Fruit fly (Drosophila melanogaster) whole organism, prepupa: ENCODE results near the gene mre11.

Experiments
- CG10631 ChIP-seq: fragments of 200-800 bp; sonication (Bioruptor generic); optimal IDR thresholded peaks from 2 replicates; lab custom pipeline; 2016; ENCODE audit warnings: missing biosample characterization, missing genetic modification characterization
- CG10669 ChIP-seq: fragments of 200-800 bp; sonication (Bioruptor generic); optimal IDR thresholded peaks from 3 replicates; lab custom pipeline; 2018; ENCODE audit warnings: missing biosample characterization, mild to moderate bottlenecking, missing genetic modification characterization, moderate library complexity
- CG11294 ChIP-seq: fragments of 200-800 bp; sonication (Bioruptor generic); IDR thresholded peaks from 2 replicates; pipeline ENCODE4 v1.3.6; 2022; ENCODE audit warnings: missing biosample characterization, missing genetic modification characterization
- CG11762 ChIP-seq: fragments of 200-800 bp; sonication (Bioruptor generic); optimal IDR thresholded peaks from 3 replicates; lab custom pipeline; 2016; ENCODE audit warnings: missing biosample characterization, missing genetic modification characterization; ENCODE audit not compliant: insufficient read depth
- CG11902 ChIP-seq: fragments of 200-800 bp; sonication (Bioruptor generic); optimal IDR thresholded peaks from 3 replicates; lab custom pipeline; 2016; ENCODE audit warnings: missing biosample characterization, missing genetic modification characterization
- CG15336 ChIP-seq: fragments of 200-800 bp; sonication (Bioruptor generic); IDR thresholded peaks from 2 replicates; pipeline ENCODE4 v1.3.6; 2022; ENCODE audit warnings: missing biosample characterization, missing genetic modification characterization
- CG3032 ChIP-seq: fragments of 200-800 bp; optimal IDR thresholded peaks from 2 replicates; lab custom pipeline; 2019; ENCODE audit warnings: missing biosample characterization, mild to moderate bottlenecking, missing genetic modification characterization, moderate library complexity
- CG31627 ChIP-seq: fragments of 200-800 bp; sonication (Bioruptor generic); optimal IDR thresholded peaks from 3 replicates; lab custom pipeline; 2016; ENCODE audit warnings: missing biosample characterization, missing genetic modification characterization
- CG32006 ChIP-seq: fragments of 200-800 bp; sonication (Bioruptor generic); optimal IDR thresholded peaks from 3 replicates; lab custom pipeline; 2017; ENCODE audit warnings: missing biosample characterization, mild to moderate bottlenecking, missing genetic modification characterization
- CG34406 ChIP-seq: fragments of 200-800 bp; sonication (Bioruptor generic); optimal IDR thresholded peaks from 3 replicates; lab custom pipeline; 2016; ENCODE audit warnings: missing biosample characterization, missing genetic modification characterization
- CG3919 ChIP-seq: fragments of 200-800 bp; sonication (Bioruptor generic); optimal IDR thresholded peaks from 3 replicates; lab custom pipeline; 2016; ENCODE audit warnings: missing biosample characterization, missing genetic modification characterization
- CG4318 ChIP-seq: fragments of 200-800 bp; sonication (Bioruptor generic); optimal IDR thresholded peaks from 3 replicates; lab custom pipeline; 2017; ENCODE audit warnings: missing biosample characterization, mild to moderate bottlenecking, missing genetic modification characterization
- CG6163 ChIP-seq: fragments of 200-800 bp; sonication (Bioruptor generic); IDR thresholded peaks from 3 replicates; pipeline ENCODE4 v1.3.6; 2022; ENCODE audit warnings: missing biosample characterization, missing genetic modification characterization
- CG6276 ChIP-seq: fragments of 200-800 bp; sonication (Bioruptor generic); optimal IDR thresholded peaks from 2 replicates; lab custom pipeline; 2017; ENCODE audit warnings: missing biosample characterization, mild to moderate bottlenecking, missing genetic modification characterization
- CG6792 ChIP-seq: fragments of 200-800 bp; sonication (Bioruptor generic); optimal IDR thresholded peaks from 3 replicates; lab custom pipeline; 2016; ENCODE audit warnings: missing biosample characterization, missing genetic modification characterization
- CG6808 ChIP-seq: fragments of 200-800 bp; sonication (Bioruptor generic); optimal IDR thresholded peaks from 3 replicates; lab custom pipeline; 2017; ENCODE audit warnings: missing biosample characterization, missing genetic modification characterization, mild to moderate bottlenecking, moderate library complexity, missing genetic modification reagents
- CG7368 ChIP-seq: fragments of 200-800 bp; sonication (Bioruptor generic); optimal IDR thresholded peaks from 3 replicates; lab custom pipeline; 2016; ENCODE audit warnings: missing biosample characterization, missing genetic modification characterization
- CG8119 ChIP-seq: fragments of 200-800 bp; sonication (Bioruptor generic); IDR thresholded peaks from 3 replicates; pipeline ENCODE4 v1.3.6; 2022; ENCODE audit warnings: missing biosample characterization, missing genetic modification characterization
- CG8319 ChIP-seq: fragments of 200-800 bp; sonication (Bioruptor generic); optimal IDR thresholded peaks from 3 replicates; lab custom pipeline; 2016; ENCODE audit warnings: missing biosample characterization, missing genetic modification characterization
- CG8632 ChIP-seq: fragments of 200-800 bp; sonication (Bioruptor generic); optimal IDR thresholded peaks from 3 replicates; lab custom pipeline; 2016; ENCODE audit warnings: missing biosample characterization, missing genetic modification characterization
- CG9139 ChIP-seq: fragments of 200-800 bp; sonication (Bioruptor generic); optimal IDR thresholded peaks from 3 replicates; lab custom pipeline; 2017; ENCODE audit warnings: missing biosample characterization, mild to moderate bottlenecking, missing genetic modification characterization
- Eip75B ChIP-seq: fragments of 200-800 bp; sonication (Bioruptor generic); optimal IDR thresholded peaks from 3 replicates; lab custom pipeline; 2016; ENCODE audit warnings: missing biosample characterization, missing genetic modification characterization
- Eip78C ChIP-seq: fragments of 200-800 bp; sonication (Bioruptor generic); peaks from one replicate; lab custom pipeline; 2016; ENCODE audit warnings: missing biosample characterization, missing genetic modification characterization
- Eip93F ChIP-seq: fragments of 200-800 bp; sonication (Bioruptor generic); optimal IDR thresholded peaks from 2 replicates; lab custom pipeline; 2016; ENCODE audit warnings: missing biosample characterization, mild to moderate bottlenecking, missing genetic modification characterization
- Ets21C ChIP-seq: fragments of 200-800 bp; sonication (Bioruptor generic); optimal IDR thresholded peaks from 3 replicates; lab custom pipeline; 2016; ENCODE audit warnings: missing biosample characterization, missing genetic modification characterization
- Ets96B ChIP-seq: fragments of 200-800 bp; optimal IDR thresholded peaks from 2 replicates; lab custom pipeline; 2019; ENCODE audit warnings: missing biosample characterization, mild to moderate bottlenecking, missing genetic modification characterization, moderate library complexity
- Hr38 ChIP-seq: sonication (Bioruptor generic); optimal IDR thresholded peaks from 2 replicates; lab custom pipeline; 2016; ENCODE audit warnings: missing biosample characterization, missing genetic modification characterization
- Hr39 ChIP-seq: fragments of 200-800 bp; sonication (Bioruptor generic); optimal IDR thresholded peaks from 2 replicates; lab custom pipeline; 2016; ENCODE audit warnings: missing biosample characterization, missing genetic modification characterization
- Hr4 ChIP-seq: fragments of 200-800 bp; sonication (Bioruptor generic); optimal IDR thresholded peaks from 3 replicates; lab custom pipeline; 2016; ENCODE audit warnings: missing biosample characterization, missing genetic modification characterization
- Lpt ChIP-seq: fragments of 200-800 bp; sonication (Bioruptor generic); optimal IDR thresholded peaks from 3 replicates; lab custom pipeline; 2016; ENCODE audit warnings: missing biosample characterization, missing genetic modification characterization
- Smox ChIP-seq: fragments of 200-800 bp; sonication (Bioruptor generic); optimal IDR thresholded peaks from 3 replicates; lab custom pipeline; 2016; ENCODE audit warnings: missing biosample characterization, missing genetic modification characterization
- Sox102F ChIP-seq: fragments of 200-800 bp; sonication (Bioruptor generic); optimal IDR thresholded peaks from 2 replicates; lab custom pipeline; 2016; ENCODE audit warnings: missing biosample characterization, mild to moderate bottlenecking, missing genetic modification characterization
- Sox14 ChIP-seq: fragments of 200-800 bp; sonication (Bioruptor generic); optimal IDR thresholded peaks from 3 replicates; lab custom pipeline; 2016; ENCODE audit warnings: missing biosample characterization, missing genetic modification characterization
- Sox15 ChIP-seq: fragments of 200-800 bp; sonication (Bioruptor generic); optimal IDR thresholded peaks from 3 replicates; lab custom pipeline; 2016; ENCODE audit warnings: missing biosample characterization, missing genetic modification characterization
- achi ChIP-seq: fragments of 200-800 bp; sonication (Bioruptor generic); optimal IDR thresholded peaks from 3 replicates; lab custom pipeline; 2016; ENCODE audit warnings: missing biosample characterization, missing genetic modification characterization
- cyc ChIP-seq: fragments of 200-800 bp; sonication (Bioruptor generic); optimal IDR thresholded peaks from 3 replicates; lab custom pipeline; 2016; ENCODE audit warnings: missing biosample characterization, missing genetic modification characterization
- dac ChIP-seq: fragments of 200-800 bp; sonication (Bioruptor generic); optimal IDR thresholded peaks from 2 replicates; lab custom pipeline; 2017; ENCODE audit warnings: missing biosample characterization, mild to moderate bottlenecking, missing genetic modification characterization
- esn ChIP-seq: fragments of 200-800 bp; sonication (Bioruptor generic); optimal IDR thresholded peaks from 2 replicates; lab custom pipeline; 2016; ENCODE audit warnings: missing biosample characterization, mild to moderate bottlenecking, missing genetic modification characterization, moderate library complexity
- fd59A ChIP-seq: fragments of 200-800 bp; sonication (Bioruptor generic); optimal IDR thresholded peaks from 2 replicates; lab custom pipeline; 2017; ENCODE audit warnings: missing biosample characterization, mild to moderate bottlenecking, missing genetic modification characterization, missing genetic modification reagents
- fd85E ChIP-seq: fragments of 200-800 bp; sonication (Bioruptor generic); optimal IDR thresholded peaks from 3 replicates; lab custom pipeline; 2016; ENCODE audit warnings: missing biosample characterization, missing genetic modification characterization
- fkh ChIP-seq: fragments of 200-800 bp; sonication (Bioruptor generic); optimal IDR thresholded peaks from 3 replicates; lab custom pipeline; 2017; ENCODE audit warnings: missing biosample characterization, mild to moderate bottlenecking, missing genetic modification characterization, moderate library complexity
- lz ChIP-seq: fragments of 200-800 bp; sonication (Bioruptor generic); optimal IDR thresholded peaks from 3 replicates; lab custom pipeline; 2016; ENCODE audit warnings: missing biosample characterization, missing genetic modification characterization
- net ChIP-seq: fragments of 200-800 bp; sonication (Bioruptor generic); optimal IDR thresholded peaks from 3 replicates; lab custom pipeline; 2016; ENCODE audit warnings: missing biosample characterization, missing genetic modification characterization
- salr ChIP-seq, 2 experiments: fragments of 200-800 bp; sonication (Bioruptor generic); optimal IDR thresholded peaks; 3 replicates each; lab custom pipeline; 2016 to 2018; ENCODE audit warnings: missing biosample characterization in 2 of 2, missing genetic modification characterization in 2 of 2, mild to moderate bottlenecking in 1 of 2
- spab ChIP-seq: fragments of 200-800 bp; sonication (Bioruptor generic); optimal IDR thresholded peaks from 2 replicates; lab custom pipeline; 2017; ENCODE audit warnings: missing biosample characterization, mild to moderate bottlenecking, missing genetic modification characterization, missing genetic modification reagents
- ss ChIP-seq, 2 experiments: fragments of 200-800 bp; sonication (Bioruptor generic); optimal IDR thresholded peaks; 2 replicates in 1 of 2; 3 replicates in 1 of 2; lab custom pipeline; 2017 to 2018; ENCODE audit warnings: mild to moderate bottlenecking in 2 of 2, missing biosample characterization in 2 of 2, missing genetic modification characterization in 2 of 2, moderate library complexity in 1 of 2
- svp ChIP-seq: fragments of 200-800 bp; sonication (Bioruptor generic); peaks from one replicate; lab custom pipeline; 2016; ENCODE audit warnings: missing biosample characterization, missing genetic modification characterization
- topi ChIP-seq: fragments of 200-800 bp; sonication (Bioruptor generic); optimal IDR thresholded peaks from 3 replicates; lab custom pipeline; 2016; ENCODE audit warnings: missing biosample characterization, missing genetic modification characterization
- vri ChIP-seq: fragments of 200-800 bp; sonication (Bioruptor generic); optimal IDR thresholded peaks from 3 replicates; lab custom pipeline; 2016; ENCODE audit warnings: missing biosample characterization, mild to moderate bottlenecking, missing genetic modification characterization

mre11 gene

DNA sequence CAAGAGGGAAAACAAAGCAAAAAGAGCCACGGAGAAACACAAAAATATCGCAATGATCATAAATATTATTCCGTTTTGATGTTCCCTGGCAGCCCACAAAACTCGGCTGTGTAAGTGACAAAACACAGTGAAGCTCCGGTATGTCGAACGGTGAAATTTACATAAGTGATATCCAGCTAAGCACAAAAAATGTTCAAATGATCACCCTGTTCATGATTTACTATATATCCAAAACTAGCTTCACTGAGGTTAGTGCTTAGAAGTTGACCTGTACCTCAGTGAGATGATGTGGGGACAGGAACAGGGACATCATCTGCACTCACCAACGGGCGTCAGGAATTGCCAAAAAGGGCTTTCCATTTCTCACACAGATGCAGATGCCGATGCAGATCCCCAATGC lies 24.2 kb downstream of the mre11 start (continued):
- no peak for TF ChIP-seq CG10669
- TF ChIP-seq net, result no peak
- TF ChIP-seq Hr39 (GFP tag; lab: Kevin White, UChicago), result peak; percentile 87
- peak; percentile 42 for TF ChIP-seq CG10631 (GFP tag; lab: Kevin White, UChicago)
- peak; percentile 40 for TF ChIP-seq achi
- TF ChIP-seq CG31627 (GFP tag; lab: Kevin White, UChicago), result peak; percentile 81
- no peak for TF ChIP-seq CG6276 (GFP tag; lab: Kevin White, UChicago)
- peak; percentile 43 for TF ChIP-seq Eip93F (GFP tag; lab: Kevin White, UChicago)
- peak; percentile 73 for TF ChIP-seq Sox102F (GFP tag; lab: Kevin White, UChicago)
- TF ChIP-seq Smox, result peak; percentile 79
- peak; percentile 12 for TF ChIP-seq fd59A (GFP tag; lab: Kevin White, UChicago)
- peak; percentile 70 for TF ChIP-seq CG6792
- TF ChIP-seq fkh, result no peak
- no peak for TF ChIP-seq CG32006 (GFP tag; lab: Kevin White, UChicago)
- TF ChIP-seq spab (GFP tag; lab: Kevin White, UChicago), result no peak
- peak; percentile 52; the same call in 1 of the 3 replicates for TF ChIP-seq CG6163 (GFP tag; lab: Robert Waterston, UW)
- TF ChIP-seq cyc (GFP tag; lab: Kevin White, UChicago), result peak; percentile 80
- peak; percentile 51 for TF ChIP-seq CG8632 (GFP tag; lab: Kevin White, UChicago)
- peak; percentile 76 for TF ChIP-seq lz (GFP tag; lab: Kevin White, UChicago)
- peak; percentile 80 for TF ChIP-seq esn (GFP tag; lab: Kevin White, UChicago)
- peak; percentile 24 for TF ChIP-seq CG7368
- no peak for TF ChIP-seq CG4318 (GFP tag; lab: Kevin White, UChicago)
- TF ChIP-seq vri (GFP tag; lab: Kevin White, UChicago), result peak; percentile 73
- TF ChIP-seq CG8119, result no peak
- TF ChIP-seq CG11902 (GFP tag; lab: Kevin White, UChicago), result peak; percentile 74
- TF ChIP-seq, all 60 proteins: peak for 37

dm6 chr2L:11307072-11307471 lies 25.2 kb downstream of the mre11 start:
- TF ChIP-seq vri (GFP tag; lab: Kevin White, UChicago) (no peak), Eip78C (GFP tag; lab: Kevin White, UChicago) (peak; percentile 58), CG6792 (peak; percentile 12), esn (GFP tag; lab: Kevin White, UChicago) (no peak), CG11762 (GFP tag; lab: Kevin White, UChicago) (no peak), salr (GFP tag; optimal IDR thresholded peaks at IDR 0.05; lab: Kevin White, UChicago) (peak in 1 of 2 experiments; percentile 47), fd59A (GFP tag; lab: Kevin White, UChicago) (peak; percentile 36), Sox15 (GFP tag; lab: Kevin White, UChicago) (no peak), Lpt (GFP tag; lab: Kevin White, UChicago) (no peak), Sox14 (GFP tag; lab: Kevin White, UChicago) (no peak), CG10669 (no peak), Ets21C (GFP tag; lab: Kevin White, UChicago) (no peak), Hr38 (no peak), CG8632 (GFP tag; lab: Kevin White, UChicago) (peak; percentile 38), CG8319 (GFP tag; lab: Kevin White, UChicago) (no peak), CG11294 (no peak), CG9139 (GFP tag; lab: Kevin White, UChicago) (no peak), Smox (no peak), CG6276 (GFP tag; lab: Kevin White, UChicago) (no peak), cyc (GFP tag; lab: Kevin White, UChicago) (no peak), CG3032 (peak; percentile 10), CG10631 (GFP tag; lab: Kevin White, UChicago) (peak; percentile 43), CG34406 (GFP tag; lab: Kevin White, UChicago) (peak; percentile 35), Hr4 (no peak), dac (GFP tag; lab: Kevin White, UChicago) (no peak), Eip75B (GFP tag; lab: Kevin White, UChicago) (no peak), net (peak; percentile 58), fd85E (GFP tag; lab: Kevin White, UChicago) (no peak), CG6808 (GFP tag; lab: Kevin White, UChicago) (no peak), CG15336 (GFP tag; lab: Robert Waterston, UW) (no peak; the same call in 1 of the 2 replicates), CG3919 (GFP tag; lab: Kevin White, UChicago) (no peak), svp (GFP tag; lab: Kevin White, UChicago) (no peak), ss (GFP tag; optimal IDR thresholded peaks at IDR 0.05; lab: Kevin White, UChicago) (no peak), Ets96B (tag; lab: Kevin White, UChicago) (peak; percentile 14), CG4318 (GFP tag; lab: Kevin White, UChicago) (no peak), topi (GFP tag; lab: Kevin White, UChicago) (no peak)
